Worm (Caenorhabditis elegans) whole organism, late embryonic: ENCODE measurements around the gene F56C3.1.

Experiments used
- C08G9.2 ChIP-seq: sonication (generic microtip); optimal IDR thresholded peaks from 2 replicates; lab custom pipeline; 2016; ENCODE audit warnings: mild to moderate bottlenecking, missing genetic modification characterization, moderate library complexity, missing compliant biosample characterization
- C38D4.7 ChIP-seq: fragments of 200-800 bp; sonication (Bioruptor generic); optimal IDR thresholded peaks from 2 replicates; lab custom pipeline; 2018; ENCODE audit warnings: mild to moderate bottlenecking, missing genetic modification characterization, moderate library complexity, missing compliant biosample characterization
- F13H6.1 ChIP-seq: sonication (generic microtip); optimal IDR thresholded peaks from 2 replicates; lab custom pipeline; 2016; ENCODE audit warnings: missing genetic modification characterization, missing compliant biosample characterization
- K02D7.2 ChIP-seq: sonication (generic microtip); optimal IDR thresholded peaks from 2 replicates; lab custom pipeline; 2017; ENCODE audit warnings: mild to moderate bottlenecking, missing genetic modification characterization, missing compliant biosample characterization
- K09A11.1 ChIP-seq: sonication (generic microtip); optimal IDR thresholded peaks from 2 replicates; lab custom pipeline; 2017; ENCODE audit warnings: antibody characterized with exemption, mild to moderate bottlenecking, missing genetic modification characterization, missing compliant biosample characterization; ENCODE audit not compliant: insufficient read depth
- T23F11.4 ChIP-seq: fragments of 200-800 bp; sonication (Bioruptor generic); optimal IDR thresholded peaks from 2 replicates; lab custom pipeline; 2018; ENCODE audit warnings: mild to moderate bottlenecking, missing genetic modification characterization, missing compliant biosample characterization
- Y22D7AL.16 ChIP-seq: sonication (generic microtip); optimal IDR thresholded peaks from 2 replicates; lab custom pipeline; 2016; ENCODE audit warnings: missing genetic modification characterization, missing compliant biosample characterization
- ahr-1 ChIP-seq: sonication (generic microtip); optimal IDR thresholded peaks from 2 replicates; lab custom pipeline; 2016; ENCODE audit warnings: missing genetic modification characterization, missing compliant biosample characterization
- ama-1 ChIP-seq: fragments of 150-350 bp; optimal IDR thresholded peaks from 2 replicates; lab custom pipeline; 2014
- ceh-14 ChIP-seq: sonication (generic microtip); optimal IDR thresholded peaks from 2 replicates; lab custom pipeline; 2016; ENCODE audit warnings: missing genotype, missing genetic modification characterization, missing compliant biosample characterization
- ceh-18 ChIP-seq: sonication (generic microtip); optimal IDR thresholded peaks from 2 replicates; lab custom pipeline; 2016; ENCODE audit warnings: missing genetic modification characterization, missing compliant biosample characterization
- ceh-19 ChIP-seq: fragments of 200-800 bp; sonication (Bioruptor generic); optimal IDR thresholded peaks from 2 replicates; lab custom pipeline; 2018; ENCODE audit warnings: mild to moderate bottlenecking, missing genetic modification characterization, missing compliant biosample characterization
- ceh-22 ChIP-seq: sonication (generic microtip); optimal IDR thresholded peaks from 2 replicates; lab custom pipeline; 2017; ENCODE audit warnings: missing biosample characterization, missing genetic modification characterization
- ceh-30 ChIP-seq: fragments of 150-350 bp; optimal IDR thresholded peaks from 2 replicates; lab custom pipeline; 2014; ENCODE audit warnings: missing biosample characterization, missing genetic modification characterization
- ceh-31 ChIP-seq: sonication (generic microtip); optimal IDR thresholded peaks from 2 replicates; lab custom pipeline; 2016; ENCODE audit warnings: missing genetic modification characterization, missing compliant biosample characterization
- ceh-34 ChIP-seq: sonication (generic microtip); optimal IDR thresholded peaks from 2 replicates; lab custom pipeline; 2016; ENCODE audit warnings: mild to moderate bottlenecking, missing genetic modification characterization, missing compliant biosample characterization
- ceh-48 ChIP-seq: sonication (generic microtip); optimal IDR thresholded peaks from 2 replicates; lab custom pipeline; 2016; ENCODE audit warnings: missing genetic modification characterization, inconsistent platforms, missing compliant biosample characterization
- ceh-6 ChIP-seq: fragments of 200-800 bp; sonication (Bioruptor generic); optimal IDR thresholded peaks from 2 replicates; lab custom pipeline; 2018; ENCODE audit warnings: mild to moderate bottlenecking, missing genetic modification characterization, missing compliant biosample characterization
- ceh-9 ChIP-seq: sonication (generic microtip); optimal IDR thresholded peaks from 2 replicates; lab custom pipeline; 2016; ENCODE audit warnings: mild to moderate bottlenecking, missing genetic modification characterization, inconsistent platforms, missing compliant biosample characterization
- che-1 ChIP-seq: sonication (generic microtip); optimal IDR thresholded peaks from 2 replicates; lab custom pipeline; 2016; ENCODE audit warnings: mild to moderate bottlenecking, missing genetic modification characterization, missing compliant biosample characterization
- dmd-4 ChIP-seq: sonication (generic microtip); optimal IDR thresholded peaks from 2 replicates; lab custom pipeline; 2016; ENCODE audit warnings: borderline replicate concordance, missing genetic modification characterization, missing compliant biosample characterization
- elt-4 ChIP-seq: sonication (generic microtip); optimal IDR thresholded peaks from 2 replicates; lab custom pipeline; 2016; ENCODE audit warnings: missing genetic modification characterization, missing compliant biosample characterization
- gmeb-2 ChIP-seq: sonication (generic microtip); optimal IDR thresholded peaks from 2 replicates; lab custom pipeline; 2016; ENCODE audit warnings: missing genetic modification characterization, inconsistent platforms, missing compliant biosample characterization
- hlh-15 ChIP-seq: sonication (generic microtip); optimal IDR thresholded peaks from 2 replicates; lab custom pipeline; 2016; ENCODE audit warnings: missing genetic modification characterization, missing compliant biosample characterization
- hlh-30 ChIP-seq: sonication (generic microtip); optimal IDR thresholded peaks from 2 replicates; lab custom pipeline; 2017; ENCODE audit warnings: antibody characterized with exemption, missing genetic modification characterization, missing compliant biosample characterization; ENCODE audit not compliant: insufficient read depth
- nfya-1 ChIP-seq: sonication (generic microtip); optimal IDR thresholded peaks from 2 replicates; lab custom pipeline; 2017; ENCODE audit warnings: missing genetic modification characterization, mild to moderate bottlenecking, missing compliant biosample characterization, antibody characterized with exemption, moderate library complexity
- pag-3 ChIP-seq: sonication (generic microtip); optimal IDR thresholded peaks from 2 replicates; lab custom pipeline; 2016; ENCODE audit warnings: missing compliant biosample characterization, missing genetic modification characterization, borderline replicate concordance
- pax-1 ChIP-seq: fragments of 150-350 bp; optimal IDR thresholded peaks from 2 replicates; lab custom pipeline; 2014; ENCODE audit warnings: missing biosample characterization, missing genetic modification characterization
- pha-2 ChIP-seq: sonication (generic microtip); optimal IDR thresholded peaks from 2 replicates; lab custom pipeline; 2017; ENCODE audit warnings: mild to moderate bottlenecking, missing genetic modification characterization, missing compliant biosample characterization
- pha-4 ChIP-seq: fragments of 150-350 bp; optimal IDR thresholded peaks from 2 replicates; lab custom pipeline; 2018; ENCODE audit warnings: missing biosample characterization, missing genetic modification reagents, missing genetic modification characterization
- pros-1 ChIP-seq: fragments of 150-350 bp; optimal IDR thresholded peaks from 2 replicates; lab custom pipeline; 2014; ENCODE audit warnings: missing biosample characterization, missing genetic modification reagents, missing genetic modification characterization
- rnt-1 ChIP-seq: sonication (generic microtip); optimal IDR thresholded peaks from 2 replicates; lab custom pipeline; 2016; ENCODE audit warnings: missing genetic modification characterization, missing compliant biosample characterization
- sdc-2 ChIP-seq: sonication (generic microtip); optimal IDR thresholded peaks from 2 replicates; lab custom pipeline; 2016; ENCODE audit warnings: missing genotype, missing genetic modification characterization, missing compliant biosample characterization
- sox-2 ChIP-seq: fragments of 200-800 bp; sonication (Bioruptor generic); IDR thresholded peaks from 2 replicates; pipeline ENCODE4 v1.3.6; 2022; ENCODE audit warnings: missing genetic modification reagents, missing genetic modification characterization, missing compliant biosample characterization
- sox-4 ChIP-seq: sonication (generic microtip); optimal IDR thresholded peaks from 2 replicates; lab custom pipeline; 2017; ENCODE audit warnings: mild to moderate bottlenecking, missing genetic modification characterization, inconsistent platforms, missing compliant biosample characterization
- tbx-7 ChIP-seq: sonication (generic microtip); optimal IDR thresholded peaks from 2 replicates; lab custom pipeline; 2016; ENCODE audit warnings: missing genotype, missing genetic modification characterization, missing compliant biosample characterization
- ttx-3 ChIP-seq: sonication (generic microtip); optimal IDR thresholded peaks from 2 replicates; lab custom pipeline; 2016; ENCODE audit warnings: missing genetic modification reagents, missing genetic modification characterization, missing compliant biosample characterization
- unc-42 ChIP-seq: sonication (generic microtip); optimal IDR thresholded peaks from 2 replicates; lab custom pipeline; 2016; ENCODE audit warnings: missing genotype, missing genetic modification characterization, missing compliant biosample characterization
- unc-55 ChIP-seq: sonication (generic microtip); optimal IDR thresholded peaks from 2 replicates; lab custom pipeline; 2017; ENCODE audit warnings: missing biosample characterization, missing genetic modification reagents, missing genetic modification characterization
- unc-86 ChIP-seq: sonication (generic microtip); optimal IDR thresholded peaks from 2 replicates; lab custom pipeline; 2016; ENCODE audit warnings: missing genetic modification characterization, missing compliant biosample characterization

The F56C3.1 gene

ce11 chrX:1344818-1345217, 42.3 kb upstream of the F56C3.1 start (continued):
- TF ChIP-seq unc-86 (tag; lab: Kevin White, UChicago) (peak; percentile 34), ceh-48 (tag; lab: Kevin White, UChicago) (peak; percentile 78), ceh-18 (tag; lab: Kevin White, UChicago) (peak; percentile 90), C08G9.2 (tag; lab: Kevin White, UChicago) (peak; percentile 56), K09A11.1 (tag; lab: Kevin White, UChicago) (peak; percentile 66), nfya-1 (tag; lab: Kevin White, UChicago) (peak; percentile 86), ceh-6 (GFP tag; lab: Kevin White, UChicago) (peak; percentile 6), gmeb-2 (tag; lab: Kevin White, UChicago) (peak; percentile 35), ttx-3 (tag; lab: Kevin White, UChicago) (peak; percentile 5), hlh-15 (tag; lab: Kevin White, UChicago) (no peak), pros-1 (peak; percentile 72), C38D4.7 (GFP tag; lab: Kevin White, UChicago) (no peak), ceh-19 (GFP tag; lab: Kevin White, UChicago) (no peak), hlh-30 (tag; lab: Kevin White, UChicago) (peak; percentile 35), unc-55 (peak; percentile 6), ceh-30 (peak; percentile 76), sdc-2 (tag; lab: Kevin White, UChicago) (peak; percentile 99), unc-42 (tag; lab: Kevin White, UChicago) (peak; percentile 89), ceh-31 (tag; lab: Kevin White, UChicago) (peak; percentile 80), pax-1 (tag; lab: Kevin White, UChicago) (peak; percentile 54)

DNA sequence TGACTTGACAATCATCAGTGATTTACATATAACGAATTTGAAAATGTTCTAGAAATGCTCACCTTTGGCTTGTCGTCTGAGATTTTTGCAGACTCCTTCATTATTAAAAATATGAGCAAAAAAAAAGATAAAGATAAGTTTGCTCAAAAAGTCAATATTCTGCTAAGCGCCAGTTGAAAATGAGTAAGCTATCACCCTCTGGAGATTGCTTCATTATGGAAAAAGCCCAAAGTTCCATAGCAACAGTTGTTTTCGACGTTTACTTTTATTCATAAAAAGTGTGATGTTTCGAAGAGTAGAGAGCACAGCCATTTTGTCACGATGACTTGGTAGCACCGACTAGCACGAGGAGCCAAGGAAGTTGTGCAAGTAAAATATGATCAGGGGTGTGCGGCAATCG, 28.8 kb upstream of the F56C3.1 start, which contains the start of gene F56C3.3:
Gene F56C3.3, minus strand, starts transcription at position 101 of the 400 bp plus-strand sequence.
- TF ChIP-seq sox-4 (tag; lab: Kevin White, UChicago) (no peak), ceh-19 (GFP tag; lab: Kevin White, UChicago) (no peak), tbx-7 (tag; lab: Kevin White, UChicago) (no peak), dmd-4 (tag; lab: Kevin White, UChicago) (no peak), ceh-31 (tag; lab: Kevin White, UChicago) (no peak), nfya-1 (tag; lab: Kevin White, UChicago) (no peak), ama-1 (no peak), Y22D7AL.16 (tag; lab: Kevin White, UChicago) (no peak), ceh-14 (tag; lab: Kevin White, UChicago) (no peak), ceh-34 (tag; lab: Kevin White, UChicago) (no peak), sox-2 (GFP tag; lab: Robert Waterston, UW) (no peak), ceh-9 (tag; lab: Kevin White, UChicago) (no peak), hlh-30 (tag; lab: Kevin White, UChicago) (no peak), che-1 (tag; lab: Kevin White, UChicago) (no peak), pag-3 (tag; lab: Kevin White, UChicago) (no peak), pros-1 (no peak), unc-55 (no peak), T23F11.4 (GFP tag; lab: Kevin White, UChicago) (no peak), pha-4 (no peak), pha-2 (no peak)

- TF ChIP-seq K02D7.2 (no peak), ceh-9 (tag; lab: Kevin White, UChicago) (no peak), F13H6.1 (tag; lab: Kevin White, UChicago) (no peak), C08G9.2 (tag; lab: Kevin White, UChicago) (no peak), ceh-22 (no peak), sdc-2 (tag; lab: Kevin White, UChicago) (no peak), elt-4 (tag; lab: Kevin White, UChicago) (no peak), dmd-4 (tag; lab: Kevin White, UChicago) (no peak), rnt-1 (tag; lab: Kevin White, UChicago) (no peak), ceh-6 (GFP tag; lab: Kevin White, UChicago) (no peak), ahr-1 (tag; lab: Kevin White, UChicago) (no peak), pha-4 (no peak), pag-3 (tag; lab: Kevin White, UChicago) (no peak)
- TF ChIP-seq, all 69 proteins: peak for 0
Observed at ce11 chrX:1360631-1361030, 26.5 kb upstream of the F56C3.1 start, which contains the start of gene F56C3.4. F56C3.4 (minus strand) TSS chrX:1360731.
